Fruit fly (Drosophila melanogaster) whole organism, embryonic: ENCODE measurements around the gene Pex16.

Experiments used
- CG10209 ChIP-seq: fragments of 200-800 bp; sonication (Bioruptor generic); optimal IDR thresholded peaks from 3 replicates; lab custom pipeline; 2017; ENCODE audit warnings: missing biosample characterization, mild to moderate bottlenecking, missing genetic modification characterization, missing genetic modification reagents
- CG10431 ChIP-seq: fragments of 200-800 bp; sonication (Bioruptor generic); optimal IDR thresholded peaks from 3 replicates; lab custom pipeline; 2018; ENCODE audit warnings: missing biosample characterization, mild to moderate bottlenecking, missing genetic modification characterization
- CG10959 ChIP-seq: fragments of 200-800 bp; sonication (Bioruptor generic); IDR thresholded peaks from 2 replicates; pipeline ENCODE4 v1.3.6; 2022; ENCODE audit warnings: missing biosample characterization, missing genetic modification characterization
- CG11398 ChIP-seq: fragments of 200-800 bp; sonication (Bioruptor generic); optimal IDR thresholded peaks from 2 replicates; lab custom pipeline; 2016; ENCODE audit warnings: missing biosample characterization, missing genetic modification characterization
- CG11504 ChIP-seq: fragments of 200-800 bp; sonication (Bioruptor generic); optimal IDR thresholded peaks from 3 replicates; lab custom pipeline; 2019; ENCODE audit warnings: missing biosample characterization, mild to moderate bottlenecking, missing genetic modification characterization, moderate library complexity
- CG11560 ChIP-seq: fragments of 200-800 bp; sonication (Bioruptor generic); IDR thresholded peaks from 3 replicates; pipeline ENCODE4 v1.3.6; 2022; ENCODE audit warnings: missing biosample characterization, missing genetic modification characterization
- CG12942 ChIP-seq: fragments of 200-800 bp; sonication (Bioruptor generic); optimal IDR thresholded peaks from 3 replicates; lab custom pipeline; 2016; ENCODE audit warnings: missing biosample characterization, missing genetic modification characterization
- CG14014 ChIP-seq: fragments of 200-800 bp; sonication (Bioruptor generic); IDR thresholded peaks from 2 replicates; pipeline ENCODE4 v1.3.6; 2022; ENCODE audit warnings: missing biosample characterization, missing genetic modification characterization
- CG14050 ChIP-seq: fragments of 200-800 bp; sonication (Bioruptor generic); IDR thresholded peaks from 3 replicates; pipeline ENCODE4 v1.3.6; 2022; ENCODE audit warnings: missing biosample characterization, missing genetic modification characterization
- CG17829 ChIP-seq: fragments of 200-800 bp; optimal IDR thresholded peaks from 2 replicates; lab custom pipeline; 2019; ENCODE audit warnings: missing biosample characterization, mild to moderate bottlenecking, missing genetic modification characterization, moderate library complexity
- CG2129 ChIP-seq: fragments of 200-800 bp; sonication (Bioruptor generic); IDR thresholded peaks from 2 replicates; pipeline ENCODE4 v1.3.6; 2022; ENCODE audit warnings: missing biosample characterization, missing genetic modification characterization; ENCODE audit not compliant: partially characterized antibody
- CG3281 ChIP-seq: fragments of 200-800 bp; sonication (Bioruptor generic); optimal IDR thresholded peaks from 3 replicates; lab custom pipeline; 2017; ENCODE audit warnings: missing biosample characterization, mild to moderate bottlenecking, missing genetic modification characterization
- CG4617 ChIP-seq: fragments of 200-800 bp; sonication (Bioruptor generic); optimal IDR thresholded peaks from 3 replicates; lab custom pipeline; 2016; ENCODE audit warnings: missing biosample characterization, missing genetic modification characterization, borderline replicate concordance
- CG6854 ChIP-seq: fragments of 200-800 bp; sonication (Bioruptor generic); optimal IDR thresholded peaks from 3 replicates; lab custom pipeline; 2017; ENCODE audit warnings: missing biosample characterization, mild to moderate bottlenecking, missing genetic modification characterization
- CG7271 ChIP-seq: fragments of 200-800 bp; sonication (Bioruptor generic); optimal IDR thresholded peaks from 2 replicates; lab custom pipeline; 2018; ENCODE audit warnings: missing biosample characterization, mild to moderate bottlenecking, missing genetic modification characterization, moderate library complexity
- CG8290 ChIP-seq, 3 experiments: fragments of 200-800 bp; sonication (Bioruptor generic); optimal IDR thresholded peaks; 2 replicates each; lab custom pipeline; 2016 to 2019; ENCODE audit warnings: missing biosample characterization in 3 of 3, missing genetic modification characterization in 3 of 3, mild to moderate bottlenecking in 2 of 3, moderate library complexity in 1 of 3
- CG9932 ChIP-seq: fragments of 200-800 bp; sonication (Bioruptor generic); IDR thresholded peaks from 2 replicates; pipeline ENCODE4 v1.3.6; 2022; ENCODE audit warnings: missing biosample characterization, missing genetic modification characterization
- Elba2 ChIP-seq: fragments of 200-800 bp; sonication (Bioruptor generic); optimal IDR thresholded peaks from 3 replicates; lab custom pipeline; 2016; ENCODE audit warnings: missing biosample characterization, missing genetic modification characterization
- Ets65A ChIP-seq: fragments of 200-800 bp; sonication (Bioruptor generic); peaks from one replicate; lab custom pipeline; 2016; ENCODE audit warnings: missing biosample characterization, missing genetic modification characterization
- Gsc ChIP-seq: fragments of 200-800 bp; sonication (Bioruptor generic); IDR thresholded peaks from 2 replicates; pipeline ENCODE4 v1.3.6; 2022; ENCODE audit warnings: missing biosample characterization, missing genetic modification characterization
- Hey ChIP-seq: fragments of 200-800 bp; sonication (Bioruptor generic); optimal IDR thresholded peaks from 3 replicates; lab custom pipeline; 2018; ENCODE audit warnings: missing biosample characterization, mild to moderate bottlenecking, missing genetic modification characterization
- Hmr ChIP-seq: fragments of 200-800 bp; sonication (Bioruptor generic); optimal IDR thresholded peaks from 3 replicates; lab custom pipeline; 2017; ENCODE audit warnings: mild to moderate bottlenecking, missing biosample characterization, missing genetic modification reagents, missing genetic modification characterization
- Kr ChIP-seq: fragments of 200-800 bp; sonication (Bioruptor generic); optimal IDR thresholded peaks from 2 replicates; lab custom pipeline; 2017; ENCODE audit warnings: missing biosample characterization, mild to moderate bottlenecking, missing genetic modification characterization
- Mad ChIP-seq: fragments of 200-800 bp; sonication (Bioruptor generic); optimal IDR thresholded peaks from 2 replicates; lab custom pipeline; 2016; ENCODE audit warnings: missing biosample characterization, missing genetic modification characterization
- Mes4 ChIP-seq: fragments of 200-800 bp; sonication (Bioruptor generic); optimal IDR thresholded peaks from 2 replicates; lab custom pipeline; 2016; ENCODE audit warnings: missing biosample characterization, missing genetic modification characterization
- Six4 ChIP-seq: fragments of 200-800 bp; sonication (Bioruptor generic); optimal IDR thresholded peaks from 2 replicates; lab custom pipeline; 2016; ENCODE audit warnings: missing biosample characterization, missing genetic modification characterization
- Trl ChIP-seq, 3 experiments: fragments of >200 bp in 2 of 3; fragments of 200-800 bp in 1 of 3; sonication (Bioruptor generic) in 1 of 3; optimal IDR thresholded peaks; 2 replicates in 1 of 3; 3 replicates in 2 of 3; lab custom pipeline; 2016 to 2017; ENCODE audit warnings: missing biosample characterization in 1 of 3, missing genetic modification characterization in 1 of 3
- Vsx1 ChIP-seq: fragments of 200-800 bp; sonication (Bioruptor generic); optimal IDR thresholded peaks from 2 replicates; lab custom pipeline; 2017; ENCODE audit warnings: missing biosample characterization, mild to moderate bottlenecking, missing genetic modification characterization, missing genetic modification reagents
- Xbp1 ChIP-seq: fragments of 200-800 bp; sonication (Bioruptor generic); optimal IDR thresholded peaks from 3 replicates; lab custom pipeline; 2016; ENCODE audit warnings: missing biosample characterization, mild to moderate bottlenecking, missing genetic modification characterization
- bowl ChIP-seq: fragments of 200-800 bp; sonication (Bioruptor generic); IDR thresholded peaks from 2 replicates; pipeline ENCODE4 v1.3.6; 2022; ENCODE audit warnings: missing biosample characterization, missing genetic modification characterization
- cg ChIP-seq: fragments of 200-800 bp; sonication (Bioruptor generic); optimal IDR thresholded peaks from 3 replicates; lab custom pipeline; 2019; ENCODE audit warnings: missing biosample characterization, mild to moderate bottlenecking, missing genetic modification characterization, moderate library complexity
- exex ChIP-seq: fragments of 200-800 bp; sonication (Bioruptor generic); optimal IDR thresholded peaks from 4 replicates; lab custom pipeline; 2018; ENCODE audit warnings: missing biosample characterization, mild to moderate bottlenecking, missing genetic modification characterization, moderate library complexity
- gce ChIP-seq: fragments of 200-800 bp; sonication (Bioruptor generic); IDR thresholded peaks from 3 replicates; pipeline ENCODE4 v1.3.6; 2022; ENCODE audit warnings: missing biosample characterization, missing genetic modification characterization
- grn ChIP-seq: fragments of 200-800 bp; sonication (Bioruptor generic); optimal IDR thresholded peaks from 3 replicates; lab custom pipeline; 2017; ENCODE audit warnings: missing biosample characterization, missing genetic modification characterization
- kay ChIP-seq: fragments of 200-800 bp; sonication (Bioruptor generic); optimal IDR thresholded peaks from 2 replicates; lab custom pipeline; 2016; ENCODE audit warnings: missing biosample characterization, missing genetic modification characterization
- knrl ChIP-seq: fragments of 200-800 bp; sonication (Bioruptor generic); IDR thresholded peaks from 3 replicates; pipeline ENCODE4 v1.3.6; 2022; ENCODE audit warnings: missing biosample characterization, missing genetic modification characterization; ENCODE audit not compliant: partially characterized antibody
- mld ChIP-seq: fragments of 200-800 bp; sonication (Bioruptor generic); IDR thresholded peaks from 3 replicates; pipeline ENCODE4 v1.3.6; 2022; ENCODE audit warnings: missing biosample characterization, missing genetic modification characterization; ENCODE audit not compliant: partially characterized antibody
- nom ChIP-seq: fragments of 200-800 bp; sonication (Bioruptor generic); optimal IDR thresholded peaks from 2 replicates; lab custom pipeline; 2017; ENCODE audit warnings: missing biosample characterization, missing genetic modification characterization, mild to moderate bottlenecking, moderate library complexity, missing genetic modification reagents
- phol ChIP-seq: fragments of 200-800 bp; sonication (Bioruptor generic); optimal IDR thresholded peaks from 3 replicates; lab custom pipeline; 2018; ENCODE audit warnings: missing biosample characterization, mild to moderate bottlenecking, missing genetic modification characterization, moderate library complexity
- sens ChIP-seq: fragments of 200-800 bp; sonication (Bioruptor generic); peaks from one replicate; lab custom pipeline; 2016; ENCODE audit warnings: missing biosample characterization, missing genetic modification characterization
- sisA ChIP-seq: fragments of 200-800 bp; sonication (Bioruptor generic); IDR thresholded peaks from 2 replicates; pipeline ENCODE4 v1.3.6; 2022; ENCODE audit warnings: missing biosample characterization, missing genetic modification characterization
- sna ChIP-seq: fragments of 200-800 bp; sonication (Bioruptor generic); IDR thresholded peaks from 2 replicates; pipeline ENCODE4 v1.3.6; 2022; ENCODE audit warnings: missing biosample characterization, missing genetic modification characterization; ENCODE audit not compliant: partially characterized antibody
- toy ChIP-seq: fragments of 200-800 bp; sonication (Bioruptor generic); IDR thresholded peaks from 2 replicates; pipeline ENCODE4 v1.3.6; 2022; ENCODE audit warnings: missing biosample characterization, missing genetic modification characterization
- tx ChIP-seq: fragments of 200-800 bp; sonication (Bioruptor generic); optimal IDR thresholded peaks from 2 replicates; lab custom pipeline; 2016; ENCODE audit warnings: missing biosample characterization, missing genetic modification characterization
- unpg ChIP-seq: fragments of 200-800 bp; sonication (Bioruptor generic); optimal IDR thresholded peaks from 3 replicates; lab custom pipeline; 2018; ENCODE audit warnings: missing biosample characterization, mild to moderate bottlenecking, missing genetic modification characterization, moderate library complexity
- usp ChIP-seq: fragments of >200 bp; optimal IDR thresholded peaks from 2 replicates; lab custom pipeline; 2017; ENCODE audit warnings: missing biosample characterization, missing genetic modification characterization
- wor ChIP-seq: fragments of 200-800 bp; sonication (Bioruptor generic); IDR thresholded peaks from 2 replicates; pipeline ENCODE4 v1.3.6; 2022; ENCODE audit warnings: missing biosample characterization, missing genetic modification characterization
- z ChIP-seq: fragments of 200-800 bp; sonication (Bioruptor generic); IDR thresholded peaks from 3 replicates; pipeline ENCODE4 v1.3.6; 2022; ENCODE audit warnings: missing biosample characterization, missing genetic modification characterization

The Pex16 gene

DNA sequence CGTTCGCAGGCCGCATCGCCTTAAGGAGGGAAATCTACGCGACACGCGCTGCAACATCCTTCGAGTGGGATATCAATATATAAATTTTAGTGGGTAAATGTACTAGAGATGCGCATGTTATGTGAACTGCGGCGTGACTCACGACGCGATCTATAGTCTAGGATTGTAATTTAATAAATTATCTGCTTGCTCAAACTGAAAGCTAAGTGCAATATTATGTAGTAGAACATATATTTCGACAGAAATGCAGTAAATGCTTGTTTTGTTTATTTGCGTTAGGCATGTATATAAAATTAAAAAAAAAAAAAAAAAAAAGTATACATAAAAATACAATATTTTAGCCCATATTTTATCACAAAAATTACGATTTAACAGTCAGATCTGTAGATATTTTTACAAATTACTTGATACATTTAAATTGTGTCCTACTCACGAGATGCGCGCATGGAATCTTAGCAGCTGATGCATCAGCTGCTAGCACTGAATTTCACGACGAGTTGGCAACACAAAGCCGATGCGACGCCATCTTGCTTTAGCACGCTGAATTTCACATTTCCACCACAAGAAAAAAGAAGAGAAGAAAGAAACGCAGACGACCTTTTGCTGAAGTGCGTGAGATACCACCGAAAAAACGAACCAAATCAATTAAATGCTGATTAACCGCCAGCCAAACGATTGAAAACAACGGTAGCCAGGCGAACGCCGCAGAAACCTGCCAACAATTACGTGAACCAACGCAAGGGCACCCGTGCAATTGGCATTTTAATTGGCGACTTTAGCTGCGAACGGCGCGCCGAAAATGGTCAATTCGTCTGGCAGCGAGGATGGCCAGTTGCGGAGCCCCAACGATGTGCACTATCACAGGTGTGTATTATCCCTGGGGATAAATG is 6.8 kb downstream of the Pex16 start, which contains the start of the genes CG4042 and Pitslre (continued):
- TF ChIP-seq bowl (GFP tag; lab: Robert Waterston, UW) (no peak), kay (GFP tag; lab: Kevin White, UChicago) (peak; percentile 25), unpg (peak; percentile 7), CG11398 (GFP tag; lab: Kevin White, UChicago) (no peak), Mad (GFP tag; lab: Kevin White, UChicago) (no peak), CG14050 (GFP tag; lab: Robert Waterston, UW) (no peak), Mes4 (GFP tag; lab: Kevin White, UChicago) (no peak), usp (GFP tag; lab: Kevin White, UChicago) (no peak), CG10209 (GFP tag; lab: Kevin White, UChicago) (peak; percentile 28), tx (no peak), Ets65A (GFP tag; lab: Kevin White, UChicago) (peak; percentile 83), knrl (peak; percentile 74; the same call in 2 of the 3 replicates), Six4 (GFP tag; lab: Kevin White, UChicago) (peak; percentile 18), CG6854 (GFP tag; lab: Kevin White, UChicago) (no peak), Xbp1 (GFP tag; lab: Kevin White, UChicago) (peak; percentile 70), exex (no peak), CG4617 (GFP tag; lab: Kevin White, UChicago) (peak; percentile 56), CG9932 (GFP tag; lab: Robert Waterston, UW) (peak; percentile 38; the same call in 1 of the 2 replicates), Kr (GFP tag; lab: Kevin White, UChicago) (no peak), Gsc (GFP tag; lab: Robert Waterston, UW) (no peak), CG12942 (peak; percentile 29), CG14014 (GFP tag; lab: Robert Waterston, UW) (no peak; the same call in 1 of the 2 replicates), grn (GFP tag; lab: Kevin White, UChicago) (no peak), z (no peak), CG7271 (tag; lab: Kevin White, UChicago) (no peak), CG11504 (tag; lab: Kevin White, UChicago) (peak; percentile 41), CG3281 (no peak), Elba2 (GFP tag; lab: Kevin White, UChicago) (no peak), Hey (no peak), Hmr (GFP tag; lab: Kevin White, UChicago) (peak; percentile 25), CG10959 (no peak), phol (tag; lab: Kevin White, UChicago) (peak; percentile 99), sens (peak; percentile 90), CG8290 (GFP tag; optimal IDR thresholded peaks at IDR 0.05; lab: Kevin White, UChicago) (peak; percentile 14), CG8290 (tag; optimal IDR thresholded peaks at IDR 0.05; lab: Kevin White, UChicago) (peak in 1 of 2 experiments; percentile 28), sna (GFP tag; lab: Robert Waterston, UW) (peak; percentile 69; the same call in 1 of the 2 replicates), gce (GFP tag; lab: Robert Waterston, UW) (no peak), toy (no peak), CG11560 (tag; lab: Robert Waterston, UW) (no peak), Vsx1 (GFP tag; lab: Kevin White, UChicago) (no peak), mld (GFP tag; lab: Robert Waterston, UW) (no peak; the same call in 2 of the 3 replicates), CG10431 (GFP tag; lab: Kevin White, UChicago) (peak; percentile 7), sisA (GFP tag; lab: Robert Waterston, UW) (peak; percentile 29; the same call in 1 of the 2 replicates), CG2129 (peak; percentile 72), cg (GFP tag; lab: Kevin White, UChicago) (no peak), nom (GFP tag; lab: Kevin White, UChicago) (no peak), CG17829 (peak; percentile 31), Trl (optimal IDR thresholded peaks at IDR 0.05; lab: Kevin White, UChicago) (no peak), Trl (GFP tag; optimal IDR thresholded peaks at IDR 0.05; lab: Kevin White, UChicago) (no peak), wor (GFP tag; lab: Robert Waterston, UW) (no peak)
